Fruit fly (Drosophila melanogaster) whole organism, adult: ENCODE data around the gene simj.
A peak's percentile ranks its signal among the peaks of the same experiment; 100 is the strongest.

Source experiments
- CG11617 ChIP-seq: fragments of 200-800 bp; sonication (Bioruptor generic); optimal IDR thresholded peaks from 2 replicates; lab custom pipeline; 2017; ENCODE audit warnings: mild to moderate bottlenecking, missing biosample characterization, missing genetic modification reagents, missing genetic modification characterization
- CG12768 ChIP-seq: fragments of 200-800 bp; sonication (Bioruptor generic); optimal IDR thresholded peaks from 2 replicates; lab custom pipeline; 2017; ENCODE audit warnings: missing biosample characterization, missing genetic modification characterization, mild to moderate bottlenecking, moderate library complexity, missing genetic modification reagents
- CG14711 ChIP-seq: fragments of 200-800 bp; sonication (Bioruptor generic); optimal IDR thresholded peaks from 2 replicates; lab custom pipeline; 2018; ENCODE audit warnings: missing biosample characterization, mild to moderate bottlenecking, missing genetic modification characterization, moderate library complexity
- CG1620 ChIP-seq: fragments of 200-800 bp; sonication (Bioruptor generic); optimal IDR thresholded peaks from 2 replicates; lab custom pipeline; 2016; ENCODE audit warnings: missing biosample characterization, missing genetic modification characterization
- CG33017 ChIP-seq: fragments of 200-800 bp; sonication (Bioruptor generic); optimal IDR thresholded peaks from 2 replicates; lab custom pipeline; 2018; ENCODE audit warnings: missing biosample characterization, mild to moderate bottlenecking, missing genetic modification characterization, moderate library complexity
- CG5204 ChIP-seq: fragments of 200-800 bp; sonication (Bioruptor generic); optimal IDR thresholded peaks from 2 replicates; lab custom pipeline; 2016; ENCODE audit warnings: missing biosample characterization, missing genetic modification characterization
- CG7045 ChIP-seq: fragments of 200-800 bp; sonication (Bioruptor generic); optimal IDR thresholded peaks from 2 replicates; lab custom pipeline; 2017; ENCODE audit warnings: missing biosample characterization, mild to moderate bottlenecking, missing genetic modification characterization
- CG7101 ChIP-seq: fragments of 200-800 bp; sonication (Bioruptor generic); optimal IDR thresholded peaks from 2 replicates; lab custom pipeline; 2018; ENCODE audit warnings: missing biosample characterization, mild to moderate bottlenecking, missing genetic modification characterization, moderate library complexity
- Clk ChIP-seq: fragments of 200-800 bp; sonication (Bioruptor generic); optimal IDR thresholded peaks from 2 replicates; lab custom pipeline; 2017; ENCODE audit warnings: missing biosample characterization, missing genetic modification characterization
- Crg-1 ChIP-seq: fragments of 200-800 bp; sonication (Bioruptor generic); optimal IDR thresholded peaks from 2 replicates; lab custom pipeline; 2016; ENCODE audit warnings: missing biosample characterization, missing genetic modification characterization
- Hr96 ChIP-seq: fragments of 200-800 bp; sonication (Bioruptor generic); optimal IDR thresholded peaks from 2 replicates; lab custom pipeline; 2016; ENCODE audit warnings: missing biosample characterization, missing genetic modification characterization
- Mnt ChIP-seq: fragments of 200-800 bp; sonication (Bioruptor generic); optimal IDR thresholded peaks from 2 replicates; lab custom pipeline; 2016; ENCODE audit warnings: missing biosample characterization, mild to moderate bottlenecking, missing genetic modification characterization
- bab1 ChIP-seq: fragments of 200-800 bp; sonication (Bioruptor generic); optimal IDR thresholded peaks from 3 replicates; lab custom pipeline; 2019; ENCODE audit warnings: missing biosample characterization, mild to moderate bottlenecking, missing genetic modification characterization, moderate library complexity
- cic ChIP-seq: fragments of 200-800 bp; sonication (Bioruptor generic); optimal IDR thresholded peaks from 2 replicates; lab custom pipeline; 2017; ENCODE audit warnings: missing biosample characterization, mild to moderate bottlenecking, missing genetic modification characterization, moderate library complexity
- cnc ChIP-seq, 2 experiments: fragments of >200 bp; optimal IDR thresholded peaks; 2 replicates each; lab custom pipeline; 2017
- kay ChIP-seq: fragments of 200-800 bp; sonication (Bioruptor generic); peaks from one replicate; lab custom pipeline; 2016; ENCODE audit warnings: missing biosample characterization, missing genetic modification characterization, borderline replicate concordance
- ovo ChIP-seq: fragments of 200-800 bp; sonication (Bioruptor generic); optimal IDR thresholded peaks from 2 replicates; lab custom pipeline; 2016; ENCODE audit warnings: missing biosample characterization, missing genetic modification characterization
- pad ChIP-seq: fragments of 200-800 bp; sonication (Bioruptor generic); optimal IDR thresholded peaks from 3 replicates; lab custom pipeline; 2017; ENCODE audit warnings: missing biosample characterization, missing genetic modification characterization, mild to moderate bottlenecking, moderate library complexity, missing genetic modification reagents
- tj ChIP-seq: fragments of 200-800 bp; sonication (Bioruptor generic); optimal IDR thresholded peaks from 3 replicates; lab custom pipeline; 2017; ENCODE audit warnings: missing biosample characterization, mild to moderate bottlenecking, missing genetic modification characterization, moderate library complexity
- toe ChIP-seq: fragments of 200-800 bp; sonication (Bioruptor generic); optimal IDR thresholded peaks from 2 replicates; lab custom pipeline; 2016; ENCODE audit warnings: missing biosample characterization, missing genetic modification characterization

The simj gene

DNA sequence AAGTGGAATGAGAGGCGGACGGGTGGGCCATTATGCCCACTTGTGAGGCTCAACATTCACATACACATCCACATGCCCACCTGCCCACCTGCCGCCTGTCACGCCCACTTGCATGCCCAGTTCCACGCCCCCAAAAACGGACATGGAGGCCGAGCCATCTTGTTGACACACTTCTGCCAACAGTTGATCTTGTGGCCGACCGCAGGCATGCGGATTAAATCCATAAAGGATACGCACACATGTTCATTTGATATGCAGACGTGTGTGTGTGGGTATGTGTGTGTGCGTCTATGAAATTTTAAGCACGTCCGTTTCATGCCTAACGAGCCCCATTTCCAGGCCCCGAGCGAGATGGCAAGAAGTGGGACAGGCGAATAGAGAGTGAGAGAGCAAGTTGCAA is 37.7 kb downstream of the simj start:
- TF ChIP-seq cnc (optimal IDR thresholded peaks at IDR 0.05; lab: Kevin White, UChicago) (no peak), ovo (GFP tag; lab: Kevin White, UChicago) (no peak), CG7045 (GFP tag; lab: Kevin White, UChicago) (no peak), pad (no peak), cic (GFP tag; lab: Kevin White, UChicago) (no peak), CG14711 (tag; lab: Kevin White, UChicago) (no peak), CG33017 (tag; lab: Kevin White, UChicago) (no peak), Hr96 (GFP tag; lab: Kevin White, UChicago) (no peak)

DNA sequence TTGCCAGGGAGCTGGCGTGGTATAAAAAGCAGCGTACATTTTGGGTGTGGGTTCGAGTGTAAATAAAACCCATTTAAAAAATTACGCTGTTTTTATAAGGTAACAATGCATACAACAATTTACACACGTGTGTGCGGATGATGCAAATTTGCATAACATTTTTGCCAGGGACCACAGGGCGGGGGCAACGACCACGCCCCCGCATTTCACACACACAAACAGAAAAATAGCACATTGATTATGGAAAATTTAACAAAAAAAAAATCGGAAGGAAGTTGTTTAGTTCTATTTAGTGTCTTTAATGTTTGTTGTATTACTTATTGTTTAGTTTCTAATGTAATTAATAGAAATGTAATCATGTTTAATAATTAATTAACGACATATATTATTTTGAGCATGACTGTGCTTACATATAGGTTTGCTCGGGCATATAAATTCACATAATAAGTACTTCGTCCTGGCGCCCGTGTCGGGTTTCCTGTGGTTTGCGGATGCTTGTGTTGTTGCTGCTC is 40.0 kb downstream of the simj start:
- TF ChIP-seq Hr96 (GFP tag; lab: Kevin White, UChicago) (no peak), CG7101 (tag; lab: Kevin White, UChicago) (no peak), CG12768 (no peak), cic (GFP tag; lab: Kevin White, UChicago) (no peak), bab1 (no peak), CG7045 (GFP tag; lab: Kevin White, UChicago) (peak; percentile 15), cnc (optimal IDR thresholded peaks at IDR 0.05; lab: Kevin White, UChicago) (no peak), kay (GFP tag; lab: Kevin White, UChicago) (no peak), toe (GFP tag; lab: Kevin White, UChicago) (no peak)

DNA sequence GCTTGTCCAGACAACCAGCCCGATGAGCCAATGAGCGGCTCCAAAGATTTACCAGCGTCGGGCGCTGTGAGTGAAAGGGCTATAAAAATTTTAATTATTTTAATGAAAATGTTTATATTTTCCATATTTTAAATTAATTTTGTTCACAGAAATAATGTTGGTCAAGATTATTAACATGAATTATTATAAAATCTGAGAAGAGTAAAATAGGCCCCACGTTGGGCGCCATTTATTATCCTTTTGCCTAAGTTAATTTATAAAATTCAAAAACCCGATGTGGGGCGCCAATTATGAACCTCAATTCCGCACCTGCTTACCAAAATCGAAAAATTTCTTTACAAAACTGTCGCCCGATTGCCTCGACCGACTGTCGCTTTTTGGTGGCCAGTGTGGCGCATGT is 44.6 kb downstream of the simj start:
- no peak for TF ChIP-seq bab1

DNA sequence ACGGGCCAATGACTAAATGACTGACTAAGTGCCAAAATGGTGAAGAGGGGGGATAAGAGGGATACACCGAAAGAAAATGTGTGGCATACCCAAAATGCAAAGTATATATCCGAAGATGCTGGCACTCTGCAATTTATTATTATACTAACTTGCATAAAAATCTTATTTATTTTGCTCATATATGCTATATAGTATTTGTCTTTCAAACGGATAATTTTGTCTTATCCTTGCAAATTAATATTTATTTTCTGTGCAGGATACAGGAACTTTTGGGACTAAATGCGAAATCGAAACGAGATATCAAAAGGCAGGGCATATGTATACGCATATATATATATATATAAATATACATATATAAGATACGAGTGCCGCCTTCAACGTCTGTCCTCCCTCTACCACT is 46.8 kb downstream of the simj start:
- no peak for TF ChIP-seq bab1
- TF ChIP-seq CG12768: no peak
- TF ChIP-seq Hr96 (GFP tag; lab: Kevin White, UChicago): no peak
- no peak for TF ChIP-seq CG1620
- TF ChIP-seq toe (GFP tag; lab: Kevin White, UChicago): no peak
- TF ChIP-seq CG7045 (GFP tag; lab: Kevin White, UChicago): no peak
- TF ChIP-seq CG11617 (GFP tag; lab: Kevin White, UChicago): no peak
- no peak for TF ChIP-seq Clk
- TF ChIP-seq CG5204 (GFP tag; lab: Kevin White, UChicago): no peak
- TF ChIP-seq CG33017 (tag; lab: Kevin White, UChicago): no peak
- no peak for TF ChIP-seq tj
- TF ChIP-seq pad: no peak
- TF ChIP-seq CG14711 (tag; lab: Kevin White, UChicago): no peak
- TF ChIP-seq ovo (GFP tag; lab: Kevin White, UChicago): no peak
- TF ChIP-seq kay (GFP tag; lab: Kevin White, UChicago): no peak
- no peak for TF ChIP-seq CG7101 (tag; lab: Kevin White, UChicago)

DNA sequence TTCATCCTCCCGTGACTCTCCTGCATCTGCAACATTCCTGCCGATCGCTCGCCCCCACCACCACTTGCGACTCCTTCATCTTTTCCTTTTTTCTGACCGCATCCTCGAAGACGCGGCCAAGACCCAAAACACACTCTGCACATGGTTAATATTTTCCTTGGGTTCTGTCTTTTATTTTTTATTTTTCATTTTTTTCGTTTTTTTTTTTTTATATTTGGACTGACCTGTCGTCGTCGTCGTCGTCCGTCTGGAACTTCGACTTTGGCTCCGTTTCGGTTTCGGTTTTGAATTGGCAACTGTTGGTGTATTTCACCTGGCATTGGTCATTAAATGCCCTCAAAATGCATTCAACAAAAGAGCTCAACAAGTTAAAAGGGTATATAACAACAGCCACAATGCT is 47.5 kb downstream of the simj start:
- no peak for TF ChIP-seq CG12768

DNA sequence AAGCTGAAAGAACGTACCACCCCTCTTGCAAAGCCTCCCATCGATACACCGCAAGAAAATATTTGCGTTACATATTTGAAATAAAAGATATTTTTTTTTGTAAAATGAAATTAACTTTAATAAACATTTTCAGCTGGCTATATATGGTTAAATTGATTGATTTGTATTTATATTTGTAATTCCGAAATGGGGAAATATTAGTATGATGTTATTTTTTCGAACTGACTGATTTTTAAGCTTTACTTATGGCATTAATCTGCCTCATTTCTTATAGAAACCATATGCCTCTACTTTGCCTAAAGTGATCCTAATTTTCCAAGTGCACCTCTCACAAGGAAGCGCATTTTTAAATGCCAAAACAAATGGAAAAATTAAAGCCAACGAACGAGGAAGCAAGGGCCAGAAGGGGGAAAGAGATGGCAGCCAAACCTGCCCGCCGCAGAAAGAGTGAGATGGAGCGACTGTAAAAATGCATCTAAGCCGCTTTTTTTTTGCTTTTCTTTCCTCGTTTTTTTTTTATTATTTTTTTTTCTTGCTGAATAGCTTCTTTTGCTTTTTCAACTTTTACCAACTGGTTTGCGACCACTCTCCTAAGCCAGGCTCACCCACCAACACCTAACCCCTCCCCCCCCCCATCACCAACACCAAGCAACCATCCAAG is 49.0 kb downstream of the simj start:
- TF ChIP-seq CG11617 (GFP tag; lab: Kevin White, UChicago) (no peak), toe (GFP tag; lab: Kevin White, UChicago) (no peak), kay (GFP tag; lab: Kevin White, UChicago) (no peak), CG12768 (no peak), Crg-1 (no peak), Hr96 (GFP tag; lab: Kevin White, UChicago) (no peak), Clk (no peak)

DNA sequence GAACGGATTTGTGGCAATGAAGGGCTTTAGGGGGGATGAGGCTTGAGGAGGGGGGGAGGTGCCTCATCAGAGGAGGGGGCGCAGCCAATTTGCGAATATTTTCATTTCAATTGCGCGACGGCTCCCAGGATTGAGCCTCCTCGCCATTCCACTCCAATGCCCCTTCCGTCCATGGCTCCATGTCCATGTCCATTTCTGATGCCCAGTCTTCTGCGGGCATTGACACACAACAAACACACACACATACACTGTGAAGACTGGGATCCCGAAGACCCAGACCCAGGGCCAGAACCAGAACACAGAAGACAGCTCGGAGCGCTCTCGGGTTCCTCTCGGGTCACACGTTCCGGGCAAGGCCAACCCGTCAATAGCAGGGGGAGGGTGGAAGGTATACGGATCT is 51.2 kb downstream of the simj start:
- no peak for TF ChIP-seq ovo (GFP tag; lab: Kevin White, UChicago)
- no peak for TF ChIP-seq Hr96 (GFP tag; lab: Kevin White, UChicago)
- no peak for TF ChIP-seq toe (GFP tag; lab: Kevin White, UChicago)
- TF ChIP-seq kay (GFP tag; lab: Kevin White, UChicago): no peak
- TF ChIP-seq cic (GFP tag; lab: Kevin White, UChicago): no peak
- no peak for TF ChIP-seq cnc (optimal IDR thresholded peaks at IDR 0.05; lab: Kevin White, UChicago)
- no peak for TF ChIP-seq Mnt
- no peak for TF ChIP-seq bab1
- no peak for TF ChIP-seq Crg-1
- TF ChIP-seq CG1620: no peak

DNA sequence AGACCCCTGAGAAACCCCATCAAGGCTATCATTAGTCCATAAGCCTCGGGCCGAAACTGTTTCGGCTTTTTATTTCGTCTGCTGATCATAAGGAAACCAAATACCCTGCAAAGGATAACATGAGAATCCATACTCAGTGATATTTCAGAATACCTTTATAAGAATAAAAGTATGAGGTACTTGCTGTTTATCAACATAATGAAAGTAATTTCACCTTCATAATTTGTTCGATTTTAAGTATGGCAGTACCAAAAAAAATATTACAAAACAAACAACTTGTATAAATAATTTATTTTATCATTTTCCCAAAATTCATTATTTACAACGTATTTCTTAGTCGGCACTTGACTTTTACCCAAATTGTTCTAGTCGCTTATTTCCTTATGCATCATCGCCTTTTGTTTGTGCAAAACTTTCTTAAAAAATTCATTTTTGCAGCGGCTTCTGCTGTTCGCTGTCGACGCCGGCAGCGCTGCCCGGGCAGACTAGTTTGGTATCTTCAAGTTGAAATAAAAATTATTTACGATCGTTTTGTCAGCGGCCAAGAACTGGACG is 51.9 kb downstream of the simj start:
- no peak for TF ChIP-seq CG12768
- no peak for TF ChIP-seq kay (GFP tag; lab: Kevin White, UChicago)
- no peak for TF ChIP-seq ovo (GFP tag; lab: Kevin White, UChicago)
- TF ChIP-seq pad: no peak
- no peak for TF ChIP-seq toe (GFP tag; lab: Kevin White, UChicago)
- TF ChIP-seq CG14711 (tag; lab: Kevin White, UChicago): no peak
- TF ChIP-seq CG7045 (GFP tag; lab: Kevin White, UChicago): no peak
- no peak for TF ChIP-seq CG7101 (tag; lab: Kevin White, UChicago)
- TF ChIP-seq CG5204 (GFP tag; lab: Kevin White, UChicago): no peak
- no peak for TF ChIP-seq Clk
- no peak for TF ChIP-seq Hr96 (GFP tag; lab: Kevin White, UChicago)
- TF ChIP-seq bab1: no peak
